Fruit fly (Drosophila melanogaster) whole organism, embryonic: Measurements from ENCODE around the gene CG42847.

ENCODE experiments used
- Aef1 ChIP-seq: fragments of 200-800 bp; sonication (Bioruptor generic); IDR thresholded peaks from 3 replicates; pipeline ENCODE4 v1.3.6; 2022; ENCODE audit warnings: missing biosample characterization, missing genetic modification characterization
- CG10431 ChIP-seq: fragments of 200-800 bp; sonication (Bioruptor generic); optimal IDR thresholded peaks from 3 replicates; lab custom pipeline; 2018; ENCODE audit warnings: missing biosample characterization, mild to moderate bottlenecking, missing genetic modification characterization
- CG10565 ChIP-seq: fragments of 200-800 bp; sonication (Bioruptor generic); optimal IDR thresholded peaks from 3 replicates; lab custom pipeline; 2016; ENCODE audit warnings: missing biosample characterization, mild to moderate bottlenecking, missing genetic modification characterization
- CG12071 ChIP-seq: fragments of 200-800 bp; sonication (Bioruptor generic); optimal IDR thresholded peaks from 3 replicates; lab custom pipeline; 2018; ENCODE audit warnings: missing biosample characterization, mild to moderate bottlenecking, missing genetic modification characterization
- CG12104 ChIP-seq: fragments of 200-800 bp; sonication (Bioruptor generic); optimal IDR thresholded peaks from 3 replicates; lab custom pipeline; 2016; ENCODE audit warnings: missing biosample characterization, missing genetic modification characterization
- CG12391 ChIP-seq: fragments of 200-800 bp; sonication (Bioruptor generic); optimal IDR thresholded peaks from 3 replicates; lab custom pipeline; 2018; ENCODE audit warnings: missing biosample characterization, mild to moderate bottlenecking, missing genetic modification characterization, moderate library complexity
- CG12659 ChIP-seq: fragments of 200-800 bp; sonication (Bioruptor generic); optimal IDR thresholded peaks from 3 replicates; lab custom pipeline; 2017; ENCODE audit warnings: mild to moderate bottlenecking, missing biosample characterization, missing genetic modification reagents, missing genetic modification characterization
- CG12942 ChIP-seq: fragments of 200-800 bp; sonication (Bioruptor generic); optimal IDR thresholded peaks from 3 replicates; lab custom pipeline; 2016; ENCODE audit warnings: missing biosample characterization, missing genetic modification characterization
- CG13287 ChIP-seq: fragments of 200-800 bp; sonication (Bioruptor generic); IDR thresholded peaks from 2 replicates; pipeline ENCODE4 v1.3.6; 2022; ENCODE audit warnings: missing biosample characterization, missing genetic modification characterization; ENCODE audit not compliant: partially characterized antibody
- CG14050 ChIP-seq: fragments of 200-800 bp; sonication (Bioruptor generic); IDR thresholded peaks from 3 replicates; pipeline ENCODE4 v1.3.6; 2022; ENCODE audit warnings: missing biosample characterization, missing genetic modification characterization
- CG17328 ChIP-seq: fragments of 200-800 bp; sonication (Bioruptor generic); IDR thresholded peaks from 2 replicates; pipeline ENCODE4 v1.3.6; 2022; ENCODE audit warnings: missing biosample characterization, missing genetic modification characterization
- CG1792 ChIP-seq: fragments of 200-800 bp; sonication (Bioruptor generic); optimal IDR thresholded peaks from 2 replicates; lab custom pipeline; 2016; ENCODE audit warnings: missing biosample characterization, missing genetic modification characterization
- CG30020 ChIP-seq: fragments of 200-800 bp; optimal IDR thresholded peaks from 2 replicates; lab custom pipeline; 2019; ENCODE audit warnings: missing biosample characterization, mild to moderate bottlenecking, missing genetic modification characterization, moderate library complexity
- CG30403 ChIP-seq: fragments of 200-800 bp; sonication (Bioruptor generic); optimal IDR thresholded peaks from 3 replicates; lab custom pipeline; 2016; ENCODE audit warnings: missing biosample characterization, missing genetic modification characterization
- CG30431 ChIP-seq: fragments of 200-800 bp; sonication (Bioruptor generic); optimal IDR thresholded peaks from 2 replicates; lab custom pipeline; 2017; ENCODE audit warnings: missing biosample characterization, missing genetic modification characterization
- CG3163 ChIP-seq: fragments of 200-800 bp; sonication (Bioruptor generic); optimal IDR thresholded peaks from 3 replicates; lab custom pipeline; 2016; ENCODE audit warnings: missing biosample characterization, missing genetic modification characterization
- CG3726 ChIP-seq: fragments of 200-800 bp; sonication (Bioruptor generic); IDR thresholded peaks from 3 replicates; pipeline ENCODE4, ENCODE4 v1.3.6; 2022; ENCODE audit warnings: missing biosample characterization, missing genetic modification characterization
- CG6765 ChIP-seq: fragments of 200-800 bp; sonication (Bioruptor generic); optimal IDR thresholded peaks from 3 replicates; lab custom pipeline; 2017; ENCODE audit warnings: missing biosample characterization, mild to moderate bottlenecking, missing genetic modification characterization
- CG6791 ChIP-seq: fragments of 200-800 bp; sonication (Bioruptor generic); IDR thresholded peaks from 3 replicates; pipeline ENCODE4 v1.3.6; 2022; ENCODE audit warnings: missing biosample characterization, missing genetic modification characterization; ENCODE audit not compliant: partially characterized antibody
- CG9876 ChIP-seq: fragments of 200-800 bp; sonication (Bioruptor generic); optimal IDR thresholded peaks from 2 replicates; lab custom pipeline; 2016; ENCODE audit warnings: missing biosample characterization, missing genetic modification characterization
- CTCF ChIP-seq: fragments of 200-800 bp; sonication (Bioruptor generic); optimal IDR thresholded peaks from 2 replicates; lab custom pipeline; 2017; ENCODE audit warnings: missing biosample characterization, mild to moderate bottlenecking, missing genetic modification characterization, moderate library complexity
- Camta ChIP-seq: fragments of 200-800 bp; sonication (Bioruptor generic); optimal IDR thresholded peaks from 2 replicates; lab custom pipeline; 2016; ENCODE audit warnings: missing biosample characterization, missing genetic modification characterization
- Gsc ChIP-seq: fragments of 200-800 bp; sonication (Bioruptor generic); IDR thresholded peaks from 2 replicates; pipeline ENCODE4 v1.3.6; 2022; ENCODE audit warnings: missing biosample characterization, missing genetic modification characterization
- H15 ChIP-seq: fragments of 200-800 bp; sonication (Bioruptor generic); IDR thresholded peaks from 3 replicates; pipeline ENCODE4 v1.3.6; 2022; ENCODE audit warnings: missing biosample characterization, missing genetic modification characterization
- Hsf ChIP-seq: fragments of 200-800 bp; sonication (Bioruptor generic); optimal IDR thresholded peaks from 3 replicates; lab custom pipeline; 2016; ENCODE audit warnings: missing biosample characterization, missing genetic modification characterization
- MBD-R2 ChIP-seq: fragments of 200-800 bp; sonication (Bioruptor generic); IDR thresholded peaks from 2 replicates; pipeline ENCODE4 v1.3.6; 2022; ENCODE audit warnings: missing biosample characterization, missing genetic modification characterization
- Myb ChIP-seq: fragments of 200-800 bp; sonication (Bioruptor generic); optimal IDR thresholded peaks from 2 replicates; lab custom pipeline; 2016; ENCODE audit warnings: missing biosample characterization, missing genetic modification characterization
- NC2β ChIP-seq: fragments of 200-800 bp; sonication (Bioruptor generic); optimal IDR thresholded peaks from 2 replicates; lab custom pipeline; 2016; ENCODE audit warnings: missing biosample characterization, missing genetic modification characterization
- Nf-YA ChIP-seq: fragments of 200-800 bp; sonication (Bioruptor generic); IDR thresholded peaks from 2 replicates; pipeline ENCODE4 v1.3.6; 2022; ENCODE audit warnings: missing biosample characterization, missing genetic modification characterization
- Rfx ChIP-seq: fragments of 200-800 bp; sonication (Bioruptor generic); IDR thresholded peaks from 2 replicates; pipeline ENCODE4 v1.3.6; 2022; ENCODE audit warnings: missing biosample characterization, missing genetic modification characterization
- Taf1 ChIP-seq: fragments of 200-800 bp; sonication (Bioruptor generic); IDR thresholded peaks from 2 replicates; pipeline ENCODE4 v1.3.6; 2022; ENCODE audit warnings: missing biosample characterization, missing genetic modification characterization
- ato ChIP-seq: fragments of 200-800 bp; sonication (Bioruptor generic); IDR thresholded peaks from 2 replicates; pipeline ENCODE4 v1.3.6; 2022; ENCODE audit warnings: missing biosample characterization, missing genetic modification characterization; ENCODE audit not compliant: partially characterized antibody
- az2 ChIP-seq: fragments of 200-800 bp; sonication (Bioruptor generic); optimal IDR thresholded peaks from 3 replicates; lab custom pipeline; 2016; ENCODE audit warnings: missing biosample characterization, missing genetic modification characterization
- bigmax ChIP-seq: fragments of 200-800 bp; sonication (Bioruptor generic); optimal IDR thresholded peaks from 2 replicates; lab custom pipeline; 2018; ENCODE audit warnings: missing biosample characterization, mild to moderate bottlenecking, missing genetic modification characterization
- btn ChIP-seq: fragments of 200-800 bp; sonication (Bioruptor generic); optimal IDR thresholded peaks from 2 replicates; lab custom pipeline; 2016; ENCODE audit warnings: missing biosample characterization, missing genetic modification characterization
- chinmo ChIP-seq: fragments of 200-800 bp; sonication (Bioruptor generic); IDR thresholded peaks from 4 replicates; pipeline ENCODE4 v1.3.6; 2022; ENCODE audit warnings: missing biosample characterization, missing genetic modification characterization; ENCODE audit not compliant: partially characterized antibody
- dmrt11E ChIP-seq: fragments of 200-800 bp; sonication (Bioruptor generic); optimal IDR thresholded peaks from 3 replicates; lab custom pipeline; 2018; ENCODE audit warnings: missing biosample characterization, mild to moderate bottlenecking, missing genetic modification characterization, moderate library complexity
- ems ChIP-seq: fragments of 200-800 bp; sonication (Bioruptor generic); optimal IDR thresholded peaks from 3 replicates; lab custom pipeline; 2016; ENCODE audit warnings: missing biosample characterization, missing genetic modification characterization
- eve ChIP-seq, 2 experiments: fragments of >200 bp; optimal IDR thresholded peaks; 2 replicates each; lab custom pipeline; 2017; ENCODE audit warnings: missing biosample characterization in 2 of 2, missing genetic modification characterization in 2 of 2
- gcm2 ChIP-seq: fragments of 200-800 bp; sonication (Bioruptor generic); optimal IDR thresholded peaks from 2 replicates; lab custom pipeline; 2016; ENCODE audit warnings: missing biosample characterization, missing genetic modification characterization
- lab ChIP-seq: fragments of 200-800 bp; sonication (Bioruptor generic); optimal IDR thresholded peaks from 3 replicates; lab custom pipeline; 2017; ENCODE audit warnings: missing biosample characterization, missing genetic modification characterization, mild to moderate bottlenecking, moderate library complexity, missing genetic modification reagents
- lilli ChIP-seq: fragments of 200-800 bp; sonication (Bioruptor generic); optimal IDR thresholded peaks from 3 replicates; lab custom pipeline; 2016; ENCODE audit warnings: missing biosample characterization, missing genetic modification characterization
- mam ChIP-seq: fragments of 200-800 bp; sonication (Bioruptor generic); optimal IDR thresholded peaks from 3 replicates; lab custom pipeline; 2016; ENCODE audit warnings: missing biosample characterization, missing genetic modification characterization
- odd ChIP-seq: fragments of 200-800 bp; sonication (Bioruptor generic); optimal IDR thresholded peaks from 2 replicates; lab custom pipeline; 2017; ENCODE audit warnings: missing biosample characterization, mild to moderate bottlenecking, missing genetic modification characterization
- pnt ChIP-seq: fragments of 200-800 bp; sonication (Bioruptor generic); optimal IDR thresholded peaks from 3 replicates; lab custom pipeline; 2016; ENCODE audit warnings: missing biosample characterization, missing genetic modification characterization
- pum ChIP-seq: fragments of 200-800 bp; sonication (Bioruptor generic); optimal IDR thresholded peaks from 2 replicates; lab custom pipeline; 2016; ENCODE audit warnings: missing biosample characterization, missing genetic modification characterization
- ranshi ChIP-seq: fragments of 200-800 bp; sonication (Bioruptor generic); IDR thresholded peaks from 2 replicates; pipeline ENCODE4 v1.3.6; 2022; ENCODE audit warnings: missing biosample characterization, missing genetic modification characterization
- scrt ChIP-seq: fragments of 200-800 bp; sonication (Bioruptor generic); optimal IDR thresholded peaks from 2 replicates; lab custom pipeline; 2018; ENCODE audit warnings: missing biosample characterization, mild to moderate bottlenecking, missing genetic modification characterization, moderate library complexity
- stc ChIP-seq: fragments of 200-800 bp; sonication (Bioruptor generic); IDR thresholded peaks from 2 replicates; pipeline ENCODE4 v1.3.6; 2022; ENCODE audit warnings: missing biosample characterization, missing genetic modification characterization
- stwl ChIP-seq: fragments of 200-800 bp; sonication (Bioruptor generic); optimal IDR thresholded peaks from 3 replicates; lab custom pipeline; 2018; ENCODE audit warnings: missing biosample characterization, mild to moderate bottlenecking, missing genetic modification characterization, moderate library complexity
- zen ChIP-seq: fragments of 200-800 bp; sonication (Bioruptor generic); optimal IDR thresholded peaks from 3 replicates; lab custom pipeline; 2018; ENCODE audit warnings: missing biosample characterization, mild to moderate bottlenecking, missing genetic modification characterization, moderate library complexity

The CG42847 gene

DNA sequence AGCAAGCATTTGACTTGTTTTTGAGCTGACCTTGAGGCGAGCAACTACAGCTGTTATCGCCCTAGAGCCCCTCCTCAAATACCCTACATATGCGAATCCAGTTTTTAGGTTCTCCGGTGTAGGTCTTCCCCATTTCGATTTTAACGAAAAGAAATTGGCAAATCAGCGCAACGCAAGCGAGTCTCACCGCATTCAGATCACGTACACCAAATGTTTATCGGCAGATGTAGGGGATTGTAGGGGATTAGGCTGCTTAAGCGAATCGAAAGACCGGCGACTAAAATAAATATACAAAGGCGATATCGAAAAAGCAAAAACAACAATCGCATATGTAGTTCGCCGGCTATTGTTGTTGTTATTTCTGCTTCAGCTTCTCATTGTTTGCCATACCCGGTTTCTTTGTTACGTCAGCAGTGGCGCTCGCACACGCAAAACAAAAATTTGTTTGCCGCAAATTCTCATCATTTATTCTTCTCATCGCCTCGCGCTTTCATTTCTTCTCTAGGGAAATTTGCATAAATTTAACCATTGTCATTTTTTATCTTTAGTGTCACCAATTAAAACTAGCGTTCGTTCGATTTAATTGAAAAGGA, 39.6 kb upstream of the CG42847 start (continued):
- TF ChIP-seq CG1792 (GFP tag; lab: Kevin White, UChicago) = peak; percentile 64
- peak; percentile 72 for TF ChIP-seq Aef1 (GFP tag; lab: Robert Waterston, UW)
- TF ChIP-seq H15 = peak; percentile 49; the same call in 1 of the 3 replicates
- peak; percentile 37; the same call in 1 of the 2 replicates for TF ChIP-seq MBD-R2
- peak; percentile 48 for TF ChIP-seq CG30431 (GFP tag; lab: Kevin White, UChicago)
- TF ChIP-seq CTCF (GFP tag; lab: Kevin White, UChicago) = no peak
- peak; percentile 22 for TF ChIP-seq dmrt11E (tag; lab: Kevin White, UChicago)
- TF ChIP-seq zen = peak; percentile 21
- no peak for TF ChIP-seq btn
- TF ChIP-seq NC2β (GFP tag; lab: Kevin White, UChicago) = peak; percentile 29
- 0 out of 2 replicates have a peak, but pooled peaks have one; percentile 13 for TF ChIP-seq CG17328
- peak; percentile 50; the same call in 1 of the 3 replicates for TF ChIP-seq CG14050 (GFP tag; lab: Robert Waterston, UW)
- peak; percentile 52 for TF ChIP-seq az2 (GFP tag; lab: Kevin White, UChicago)
- TF ChIP-seq CG10431 = no peak
- TF ChIP-seq CG3163 (GFP tag; lab: Kevin White, UChicago) = peak; percentile 18
- peak; percentile 27 for TF ChIP-seq gcm2 (GFP tag; lab: Kevin White, UChicago)
- no peak for TF ChIP-seq bigmax (GFP tag; lab: Kevin White, UChicago)
- no peak for TF ChIP-seq CG6791
- 0 out of 3 replicates have a peak, but pooled peaks have one; percentile 64 for TF ChIP-seq CG3726 (GFP tag; lab: Robert Waterston, UW)
- no peak for TF ChIP-seq CG30020 (tag; lab: Kevin White, UChicago)
- TF ChIP-seq stwl (tag; lab: Kevin White, UChicago) = no peak
- peak; percentile 72 for TF ChIP-seq ranshi
- TF ChIP-seq Gsc (GFP tag; lab: Robert Waterston, UW) = no peak
- peak; percentile 48 for TF ChIP-seq Camta (GFP tag; lab: Kevin White, UChicago)
- TF ChIP-seq CG12104 = peak; percentile 25
- TF ChIP-seq CG12942 (GFP tag; lab: Kevin White, UChicago) = peak; percentile 59
- TF ChIP-seq CG9876 (GFP tag; lab: Kevin White, UChicago) = peak; percentile 65
- peak; percentile 94 for TF ChIP-seq Rfx (GFP tag; lab: Robert Waterston, UW)
- peak; percentile 88 for TF ChIP-seq lilli (GFP tag; lab: Kevin White, UChicago)
- TF ChIP-seq scrt (GFP tag; lab: Kevin White, UChicago) = peak; percentile 41
- TF ChIP-seq pum (GFP tag; lab: Kevin White, UChicago) = peak; percentile 59
- peak; percentile 35 for TF ChIP-seq CG12391 (tag; lab: Kevin White, UChicago)
- peak; percentile 88 for TF ChIP-seq mam (GFP tag; lab: Kevin White, UChicago)
- no peak for TF ChIP-seq Nf-YA (GFP tag; lab: Robert Waterston, UW)
- peak; percentile 54 for TF ChIP-seq pnt (GFP tag; lab: Kevin White, UChicago)
- TF ChIP-seq Hsf (GFP tag; lab: Kevin White, UChicago) = peak; percentile 59
- peak; percentile 60 for TF ChIP-seq CG12659 (GFP tag; lab: Kevin White, UChicago)
- TF ChIP-seq Taf1 = peak; percentile 38; the same call in 1 of the 2 replicates
- TF ChIP-seq chinmo (GFP tag; lab: Robert Waterston, UW) = no peak
- TF ChIP-seq ato (GFP tag; lab: Robert Waterston, UW) = no peak
- peak; percentile 75 for TF ChIP-seq CG30403
- peak; percentile 20 for TF ChIP-seq CG6765 (GFP tag; lab: Kevin White, UChicago)
- no peak for TF ChIP-seq CG13287 (GFP tag; lab: Robert Waterston, UW)
- peak; percentile 85 for TF ChIP-seq lab
- peak in 1 of 2 experiments; percentile 31 for TF ChIP-seq eve (GFP tag; optimal IDR thresholded peaks at IDR 0.05; lab: Kevin White, UChicago)
- TF ChIP-seq CG12071 (GFP tag; lab: Kevin White, UChicago) = peak; percentile 75
- peak; percentile 39; the same call in 1 of the 2 replicates for TF ChIP-seq stc (GFP tag; lab: Robert Waterston, UW)
- TF ChIP-seq ems = peak; percentile 59
- peak; percentile 6 for TF ChIP-seq odd
- peak; percentile 71 for TF ChIP-seq Myb (GFP tag; lab: Kevin White, UChicago)
- TF ChIP-seq CG10565 (GFP tag; lab: Kevin White, UChicago) = no peak
